Fruit fly (Drosophila melanogaster) whole organism, pupa: ENCODE results near the gene Spn28F.

Experiments used
- CG12605 ChIP-seq: fragments of 200-800 bp; sonication (Bioruptor generic); IDR thresholded peaks from 2 replicates; pipeline ENCODE4 v1.3.6; 2022; ENCODE audit warnings: missing biosample characterization, missing genetic modification characterization
- CG14655 ChIP-seq: fragments of 200-800 bp; sonication (Bioruptor generic); optimal IDR thresholded peaks from 3 replicates; lab custom pipeline; 2017; ENCODE audit warnings: mild to moderate bottlenecking, missing biosample characterization, missing genetic modification reagents, missing genetic modification characterization
- Ets98B ChIP-seq: fragments of 200-800 bp; sonication (Bioruptor generic); IDR thresholded peaks from 2 replicates; pipeline ENCODE4 v1.3.6; 2022; ENCODE audit warnings: missing biosample characterization, missing genetic modification characterization
- rn ChIP-seq: fragments of 200-800 bp; sonication (Bioruptor generic); IDR thresholded peaks from 2 replicates; pipeline ENCODE4 v1.3.6; 2022; ENCODE audit warnings: missing biosample characterization, missing genetic modification characterization

DNA sequence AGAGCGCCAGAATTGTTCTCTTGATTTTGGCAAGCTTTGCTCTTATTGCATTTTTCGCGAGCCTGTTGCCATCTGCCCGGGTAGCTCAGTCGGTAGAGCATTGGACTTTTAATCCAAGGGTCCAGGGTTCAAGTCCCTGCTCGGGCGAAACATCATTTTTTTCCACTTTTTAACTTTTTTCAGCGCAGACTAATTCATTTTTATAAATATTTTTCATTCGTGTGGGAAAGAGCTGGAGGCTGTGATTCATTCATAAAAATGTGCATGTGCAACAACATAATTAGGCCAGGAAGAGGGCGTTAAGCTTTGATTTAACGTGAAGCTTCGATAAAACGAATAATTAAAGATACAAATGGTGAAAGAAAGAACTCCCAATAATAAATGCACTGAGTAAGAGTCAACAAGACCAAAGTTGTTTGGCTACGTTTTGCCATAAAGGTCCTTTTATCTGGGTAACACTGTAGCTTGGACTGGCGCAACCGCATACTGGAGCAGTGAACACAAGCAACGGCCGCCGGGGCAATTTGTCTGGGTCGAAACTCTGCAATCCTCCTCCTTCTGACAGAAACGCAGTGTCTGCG is 49.1 kb upstream of the Spn28F start:
- TF ChIP-seq Ets98B (GFP tag; lab: Robert Waterston, UW) = peak; percentile 76
- TF ChIP-seq CG12605 (GFP tag; lab: Robert Waterston, UW) = peak; percentile 72
- peak; percentile 64 for TF ChIP-seq rn (GFP tag; lab: Robert Waterston, UW)
- peak; percentile 83 for TF ChIP-seq CG14655 (GFP tag; lab: Kevin White, UChicago)
